Fruit fly (Drosophila melanogaster) whole organism, embryonic: ENCODE data around the gene Eip75B.

Experiments used
- CG10431 ChIP-seq: fragments of 200-800 bp; sonication (Bioruptor generic); optimal IDR thresholded peaks from 3 replicates; lab custom pipeline; 2018; ENCODE audit warnings: missing biosample characterization, mild to moderate bottlenecking, missing genetic modification characterization
- CG10654 ChIP-seq: fragments of 200-800 bp; sonication (Bioruptor generic); optimal IDR thresholded peaks from 2 replicates; lab custom pipeline; 2016; ENCODE audit warnings: missing biosample characterization, missing genetic modification characterization
- CG11456 ChIP-seq: fragments of 200-800 bp; sonication (Bioruptor generic); IDR thresholded peaks from 3 replicates; pipeline ENCODE4 v1.3.6; 2022; ENCODE audit warnings: missing biosample characterization, missing genetic modification characterization
- CG14667 ChIP-seq: fragments of 200-800 bp; sonication (Bioruptor generic); IDR thresholded peaks from 2 replicates; pipeline ENCODE4 v1.3.6; 2022; ENCODE audit warnings: missing biosample characterization, missing genetic modification characterization
- CG14710 ChIP-seq: fragments of 200-800 bp; sonication (Bioruptor generic); optimal IDR thresholded peaks from 3 replicates; lab custom pipeline; 2019; ENCODE audit warnings: missing biosample characterization, mild to moderate bottlenecking, missing genetic modification characterization, moderate library complexity
- CG18599 ChIP-seq: fragments of 200-800 bp; sonication (Bioruptor generic); optimal IDR thresholded peaks from 3 replicates; lab custom pipeline; 2017; ENCODE audit warnings: missing biosample characterization, missing genetic modification characterization, mild to moderate bottlenecking, moderate library complexity, missing genetic modification reagents
- CG33213 ChIP-seq: fragments of 200-800 bp; sonication (Bioruptor generic); optimal IDR thresholded peaks from 3 replicates; lab custom pipeline; 2016; ENCODE audit warnings: missing biosample characterization, missing genetic modification characterization
- CG34422 ChIP-seq: fragments of 200-800 bp; sonication (Bioruptor generic); IDR thresholded peaks from 3 replicates; pipeline ENCODE4 v1.3.6; 2022; ENCODE audit warnings: missing biosample characterization, missing genetic modification characterization
- CG7271 ChIP-seq: fragments of 200-800 bp; sonication (Bioruptor generic); optimal IDR thresholded peaks from 2 replicates; lab custom pipeline; 2018; ENCODE audit warnings: missing biosample characterization, mild to moderate bottlenecking, missing genetic modification characterization, moderate library complexity
- CG8388 ChIP-seq: fragments of 200-800 bp; sonication (Bioruptor generic); optimal IDR thresholded peaks from 2 replicates; lab custom pipeline; 2019; ENCODE audit warnings: missing biosample characterization, mild to moderate bottlenecking, missing genetic modification characterization, moderate library complexity
- CG8478 ChIP-seq: fragments of >200 bp; optimal IDR thresholded peaks from 2 replicates; lab custom pipeline; 2018
- CG9876 ChIP-seq: fragments of 200-800 bp; sonication (Bioruptor generic); optimal IDR thresholded peaks from 2 replicates; lab custom pipeline; 2016; ENCODE audit warnings: missing biosample characterization, missing genetic modification characterization
- CTCF ChIP-seq: fragments of 200-800 bp; sonication (Bioruptor generic); optimal IDR thresholded peaks from 2 replicates; lab custom pipeline; 2017; ENCODE audit warnings: missing biosample characterization, mild to moderate bottlenecking, missing genetic modification characterization, moderate library complexity
- Deaf1 ChIP-seq: fragments of 200-800 bp; optimal IDR thresholded peaks from 3 replicates; lab custom pipeline; 2019; ENCODE audit warnings: missing biosample characterization, mild to moderate bottlenecking, missing genetic modification characterization, moderate library complexity
- Dfd ChIP-seq, 2 experiments: fragments of >200 bp; optimal IDR thresholded peaks; 2 replicates each; lab custom pipeline; 2017; ENCODE audit warnings: missing biosample characterization in 2 of 2, missing genetic modification characterization in 2 of 2
- Doc2 ChIP-seq: fragments of 200-800 bp; sonication (Bioruptor generic); IDR thresholded peaks from 2 replicates; pipeline ENCODE4 v1.3.6; 2022; ENCODE audit warnings: missing biosample characterization, missing genetic modification characterization
- Doc3 ChIP-seq: fragments of 200-800 bp; sonication (Bioruptor generic); IDR thresholded peaks from 3 replicates; pipeline ENCODE4 v1.3.6; 2022; ENCODE audit warnings: missing biosample characterization, missing genetic modification characterization; ENCODE audit not compliant: partially characterized antibody
- Ets65A ChIP-seq: fragments of 200-800 bp; sonication (Bioruptor generic); peaks from one replicate; lab custom pipeline; 2016; ENCODE audit warnings: missing biosample characterization, missing genetic modification characterization
- Gug ChIP-seq: fragments of 200-800 bp; sonication (Bioruptor generic); IDR thresholded peaks from 4 replicates; pipeline ENCODE4 v1.3.6; 2022; ENCODE audit warnings: missing biosample characterization, missing genetic modification characterization
- Max ChIP-seq: fragments of 200-800 bp; sonication (Bioruptor generic); optimal IDR thresholded peaks from 2 replicates; lab custom pipeline; 2016; ENCODE audit warnings: missing biosample characterization, mild to moderate bottlenecking, missing genetic modification characterization
- Med ChIP-seq: fragments of 200-800 bp; sonication (Bioruptor generic); peaks from one replicate; lab custom pipeline; 2016; ENCODE audit warnings: missing biosample characterization, missing genetic modification characterization, mild to moderate bottlenecking, inconsistent platforms, moderate library complexity
- Mes4 ChIP-seq: fragments of 200-800 bp; sonication (Bioruptor generic); optimal IDR thresholded peaks from 2 replicates; lab custom pipeline; 2016; ENCODE audit warnings: missing biosample characterization, missing genetic modification characterization
- Pdp1 ChIP-seq, 2 experiments: fragments of 200-800 bp; sonication (Bioruptor generic); optimal IDR thresholded peaks; 3 replicates each; lab custom pipeline; 2016; ENCODE audit warnings: missing biosample characterization in 2 of 2, missing genetic modification characterization in 2 of 2, mild to moderate bottlenecking in 1 of 2, moderate library complexity in 1 of 2
- Rfx ChIP-seq: fragments of 200-800 bp; sonication (Bioruptor generic); IDR thresholded peaks from 2 replicates; pipeline ENCODE4 v1.3.6; 2022; ENCODE audit warnings: missing biosample characterization, missing genetic modification characterization
- Xbp1 ChIP-seq: fragments of 200-800 bp; sonication (Bioruptor generic); optimal IDR thresholded peaks from 3 replicates; lab custom pipeline; 2016; ENCODE audit warnings: missing biosample characterization, mild to moderate bottlenecking, missing genetic modification characterization
- aop ChIP-seq: fragments of 200-800 bp; sonication (Bioruptor generic); IDR thresholded peaks from 2 replicates; pipeline ENCODE4 v1.3.6; 2022; ENCODE audit warnings: missing biosample characterization, missing genetic modification characterization
- ash1 ChIP-seq: fragments of 200-800 bp; sonication (Bioruptor generic); optimal IDR thresholded peaks from 2 replicates; lab custom pipeline; 2018; ENCODE audit warnings: missing biosample characterization, mild to moderate bottlenecking, missing genetic modification characterization
- her ChIP-seq: fragments of 200-800 bp; sonication (Bioruptor generic); optimal IDR thresholded peaks from 2 replicates; lab custom pipeline; 2016; ENCODE audit warnings: missing biosample characterization, missing genetic modification characterization
- jigr1 ChIP-seq: fragments of 200-800 bp; sonication (Bioruptor generic); IDR thresholded peaks from 3 replicates; pipeline ENCODE4 v1.3.6; 2022; ENCODE audit warnings: missing biosample characterization, missing genetic modification characterization
- kah ChIP-seq: fragments of 200-800 bp; sonication (Bioruptor generic); optimal IDR thresholded peaks from 2 replicates; lab custom pipeline; 2018; ENCODE audit warnings: missing biosample characterization, mild to moderate bottlenecking, missing genetic modification characterization
- nmo ChIP-seq: fragments of 200-800 bp; sonication (Bioruptor generic); optimal IDR thresholded peaks from 2 replicates; lab custom pipeline; 2018; ENCODE audit warnings: missing biosample characterization, mild to moderate bottlenecking, missing genetic modification characterization, moderate library complexity
- nom ChIP-seq: fragments of 200-800 bp; sonication (Bioruptor generic); optimal IDR thresholded peaks from 2 replicates; lab custom pipeline; 2017; ENCODE audit warnings: missing biosample characterization, missing genetic modification characterization, mild to moderate bottlenecking, moderate library complexity, missing genetic modification reagents
- odd ChIP-seq: fragments of 200-800 bp; sonication (Bioruptor generic); optimal IDR thresholded peaks from 2 replicates; lab custom pipeline; 2017; ENCODE audit warnings: missing biosample characterization, mild to moderate bottlenecking, missing genetic modification characterization
- onecut ChIP-seq: fragments of 200-800 bp; sonication (Bioruptor generic); IDR thresholded peaks from 2 replicates; pipeline ENCODE4 v1.3.6; 2022; ENCODE audit warnings: missing biosample characterization, missing genetic modification characterization
- peb ChIP-seq: fragments of 200-800 bp; sonication (Bioruptor generic); IDR thresholded peaks from 2 replicates; pipeline ENCODE4 v1.3.6; 2022; ENCODE audit warnings: missing biosample characterization, missing genetic modification characterization
- phol ChIP-seq: fragments of 200-800 bp; sonication (Bioruptor generic); optimal IDR thresholded peaks from 3 replicates; lab custom pipeline; 2018; ENCODE audit warnings: missing biosample characterization, mild to moderate bottlenecking, missing genetic modification characterization, moderate library complexity
- slbo ChIP-seq: fragments of 200-800 bp; sonication (Bioruptor generic); IDR thresholded peaks from 2 replicates; pipeline ENCODE4 v1.3.6; 2022; ENCODE audit warnings: missing biosample characterization, missing genetic modification characterization
- slou ChIP-seq: fragments of 200-800 bp; sonication (Bioruptor generic); optimal IDR thresholded peaks from 3 replicates; lab custom pipeline; 2016; ENCODE audit warnings: missing biosample characterization, missing genetic modification characterization
- stwl ChIP-seq: fragments of 200-800 bp; sonication (Bioruptor generic); optimal IDR thresholded peaks from 3 replicates; lab custom pipeline; 2018; ENCODE audit warnings: missing biosample characterization, mild to moderate bottlenecking, missing genetic modification characterization, moderate library complexity
- tin ChIP-seq: fragments of 200-800 bp; sonication (Bioruptor generic); optimal IDR thresholded peaks from 3 replicates; lab custom pipeline; 2016; ENCODE audit warnings: missing biosample characterization, missing genetic modification characterization
- vfl ChIP-seq: fragments of 200-800 bp; sonication (Bioruptor generic); optimal IDR thresholded peaks from 2 replicates; lab custom pipeline; 2016; ENCODE audit warnings: missing biosample characterization, missing genetic modification characterization

Eip75B gene

dm6 chr3L:18088027-18088426, 23.5 kb upstream of the Eip75B start (continued):
- no peak for TF ChIP-seq Rfx (GFP tag; lab: Robert Waterston, UW)
- no peak for TF ChIP-seq CG8388 (GFP tag; lab: Kevin White, UChicago)
- no peak for TF ChIP-seq Xbp1 (GFP tag; lab: Kevin White, UChicago)
- no peak for TF ChIP-seq aop (GFP tag; lab: Robert Waterston, UW)
- no peak for TF ChIP-seq slou (GFP tag; lab: Kevin White, UChicago)
- TF ChIP-seq Doc2: no peak
- TF ChIP-seq Gug (GFP tag; lab: Robert Waterston, UW): no peak; the same call in 3 of the 4 replicates
- no peak for TF ChIP-seq CG9876 (GFP tag; lab: Kevin White, UChicago)
- no peak for TF ChIP-seq CG10654
- TF ChIP-seq CG14710: peak; percentile 15
- TF ChIP-seq nmo: peak; percentile 55
- no peak for TF ChIP-seq CG33213 (GFP tag; lab: Kevin White, UChicago)
- no peak for TF ChIP-seq Max (GFP tag; lab: Kevin White, UChicago)
- TF ChIP-seq odd: no peak
- TF ChIP-seq vfl (GFP tag; lab: Kevin White, UChicago): no peak
- TF ChIP-seq Mes4 (GFP tag; lab: Kevin White, UChicago): no peak
- no peak for TF ChIP-seq Doc3

dm6 chr3L:18086754-18087685, 22.5 kb upstream of the Eip75B start, which contains the start of gene CG34253:
Gene CG34253, minus strand, starts transcription at chr3L:18087320.
- TF ChIP-seq Pdp1 (GFP tag; optimal IDR thresholded peaks at IDR 0.05; lab: Kevin White, UChicago): peak in 1 of 2 experiments; percentile 36
- peak; percentile 91 for TF ChIP-seq CG10431
- TF ChIP-seq tin (GFP tag; lab: Kevin White, UChicago): no peak

- TF ChIP-seq Dfd (GFP tag; optimal IDR thresholded peaks at IDR 0.05; lab: Kevin White, UChicago) (peak in 1 of 2 experiments; percentile 64), her (no peak), onecut (peak; percentile 81), CG7271 (no peak), ash1 (GFP tag; lab: Kevin White, UChicago) (no peak), phol (peak; percentile 11)
These were observed 19.5 kb upstream of the Eip75B start for dm6 chr3L:18083994-18084393.

dm6 chr3L:18083402-18083801, 18.9 kb upstream of the Eip75B start:
- TF ChIP-seq peb (GFP tag; lab: Robert Waterston, UW) (no peak), kah (GFP tag; lab: Kevin White, UChicago) (no peak), CTCF (GFP tag; lab: Kevin White, UChicago) (peak; percentile 90), CG14667 (GFP tag; lab: Robert Waterston, UW) (no peak), stwl (tag; lab: Kevin White, UChicago) (peak; percentile 15)

- TF ChIP-seq Ets65A (GFP tag; lab: Kevin White, UChicago) (peak; percentile 11), CG18599 (GFP tag; lab: Kevin White, UChicago) (no peak), jigr1 (GFP tag; lab: Robert Waterston, UW) (0 out of 3 replicates have a peak, but pooled peaks have one; percentile 20), CG8478 (no peak), CG34422 (0 out of 3 replicates have a peak, but pooled peaks have one; percentile 18), nom (GFP tag; lab: Kevin White, UChicago) (peak; percentile 19), Med (GFP tag; lab: Kevin White, UChicago) (peak; percentile 34), Deaf1 (tag; lab: Kevin White, UChicago) (peak; percentile 40), slbo (GFP tag; lab: Robert Waterston, UW) (no peak), CG11456 (GFP tag; lab: Robert Waterston, UW) (peak; percentile 42; the same call in 1 of the 3 replicates)
These were observed 17.5 kb upstream of the Eip75B start for dm6 chr3L:18081957-18082356.
